Worm (Caenorhabditis elegans) whole organism, late embryonic: ENCODE measurements around the gene dgk-1.

ENCODE experiments used
- ceh-24 ChIP-seq: sonication (generic microtip); optimal IDR thresholded peaks from 2 replicates; lab custom pipeline; 2016; ENCODE audit warnings: mild to moderate bottlenecking, missing genetic modification characterization, missing compliant biosample characterization
- nhr-11 ChIP-seq: fragments of 150-350 bp; optimal IDR thresholded peaks from 2 replicates; lab custom pipeline; 2014; ENCODE audit warnings: missing biosample characterization, missing genetic modification characterization
- pha-4 ChIP-seq: fragments of 150-350 bp; optimal IDR thresholded peaks from 2 replicates; lab custom pipeline; 2018; ENCODE audit warnings: missing biosample characterization, missing genetic modification reagents, missing genetic modification characterization

- TF ChIP-seq nhr-11 (tag; lab: Kevin White, UChicago), result no peak
- TF ChIP-seq ceh-24 (tag; lab: Kevin White, UChicago), result no peak
- no peak for TF ChIP-seq pha-4 (tag; lab: Kevin White, UChicago)
Measured at ce11 chrX:950482-950881, 40.8 kb downstream of the dgk-1 start, which contains the start of gene arr-1.
